Fruit fly (Drosophila melanogaster) ovary, adult (tissue): ENCODE measurements around the gene Dhrs4.

ENCODE experiments used
- CG17801 ChIP-seq: fragments of 200-800 bp; optimal IDR thresholded peaks from 2 replicates; lab custom pipeline; 2019; ENCODE audit warnings: missing biosample characterization, mild to moderate bottlenecking, missing genetic modification characterization, moderate library complexity; ENCODE audit not compliant: partially characterized antibody

Dhrs4 gene

dm6 chr3L:5154917-5155613 lies 13.6 kb upstream of the Dhrs4 start:
- TF ChIP-seq CG17801 (GFP tag; lab: Kevin White, UChicago), result no peak

dm6 chr3L:5152354-5152806 lies 10.9 kb upstream of the Dhrs4 start, which contains the start of the genes Gen and Srp54k:
Gene Gen, minus strand, starts transcription at chr3L:5152376.
Gene Srp54k, plus strand, starts transcription at chr3L:5152678.
- no peak for TF ChIP-seq CG17801 (GFP tag; lab: Kevin White, UChicago)

- peak; percentile 35 for TF ChIP-seq CG17801 (GFP tag; lab: Kevin White, UChicago)
Measured at dm6 chr3L:5145814-5146244, 4.4 kb upstream of the Dhrs4 start, which contains the start of the genes Fitm and AlaRS-m. Gene Fitm, minus strand, starts transcription at chr3L:5146063. Gene AlaRS-m, plus strand, starts transcription at chr3L:5146098.

- TF ChIP-seq CG17801 (GFP tag; lab: Kevin White, UChicago), result peak; percentile 100
Measured at dm6 chr3L:5139312-5139711, 2.1 kb downstream of the Dhrs4 start, which contains the start of the genes Tcs5 and CHMP2B. Gene Tcs5, minus strand, starts transcription at chr3L:5139395. Gene CHMP2B, plus strand, starts transcription at chr3L:5139619.

- no peak for TF ChIP-seq CG17801 (GFP tag; lab: Kevin White, UChicago)
Measured at dm6 chr3L:5136123-5136522, 5.3 kb downstream of the Dhrs4 start, which contains the start of the genes CG10674 and CG4611. Gene CG10674, minus strand, starts transcription at chr3L:5136292. Gene CG4611, plus strand, starts transcription at chr3L:5136376.

dm6 chr3L:5133704-5134430 lies 7.6 kb downstream of the Dhrs4 start, which contains the start of gene Yod1:
Gene Yod1, plus strand, starts transcription at chr3L:5133871.
- peak; percentile 73 for TF ChIP-seq CG17801 (GFP tag; lab: Kevin White, UChicago)

dm6 chr3L:5132966-5133365 lies 8.5 kb downstream of the Dhrs4 start, which contains the start of gene CG15213:
Gene CG15213, minus strand, starts transcription at chr3L:5133220.
- no peak for TF ChIP-seq CG17801 (GFP tag; lab: Kevin White, UChicago)

- no peak for TF ChIP-seq CG17801 (GFP tag; lab: Kevin White, UChicago)
Measured at dm6 chr3L:5131245-5131644, 10.2 kb downstream of the Dhrs4 start, which contains the start of gene CG15212. Gene CG15212, plus strand, starts transcription at chr3L:5131545.

- TF ChIP-seq CG17801 (GFP tag; lab: Kevin White, UChicago), result no peak
Measured at dm6 chr3L:5130508-5130907, 10.9 kb downstream of the Dhrs4 start.

dm6 chr3L:5129199-5129598 lies 12.2 kb downstream of the Dhrs4 start, which contains the start of gene CG4597:
Gene CG4597, plus strand, starts transcription at chr3L:5129499.
- TF ChIP-seq CG17801 (GFP tag; lab: Kevin White, UChicago), result no peak

dm6 chr3L:5128214-5128613 lies 13.2 kb downstream of the Dhrs4 start:
- TF ChIP-seq CG17801 (GFP tag; lab: Kevin White, UChicago), result no peak

- TF ChIP-seq CG17801 (GFP tag; lab: Kevin White, UChicago), result no peak
Measured at dm6 chr3L:5127609-5128008, 13.8 kb downstream of the Dhrs4 start.

- TF ChIP-seq CG17801 (GFP tag; lab: Kevin White, UChicago), result no peak
Measured at dm6 chr3L:5125202-5125601, 16.2 kb downstream of the Dhrs4 start.

dm6 chr3L:5102050-5102449 lies 39.4 kb downstream of the Dhrs4 start:
- no peak for TF ChIP-seq CG17801 (GFP tag; lab: Kevin White, UChicago)

- TF ChIP-seq CG17801 (GFP tag; lab: Kevin White, UChicago), result peak; percentile 33
Measured at dm6 chr3L:5096674-5097073, 44.8 kb downstream of the Dhrs4 start.
